Worm (Caenorhabditis elegans) whole organism, young adult: Measurements from ENCODE around the gene srx-8.

Source experiments
- B0019.2 ChIP-seq: fragments of 200-800 bp; sonication (Bioruptor generic); conservative IDR thresholded peaks from 2 replicates; pipeline ENCODE4 v1.3.6; 2022; ENCODE audit warnings: missing genetic modification reagents, missing genetic modification characterization, missing compliant biosample characterization
- B0261.1 ChIP-seq: sonication (generic microtip); optimal IDR thresholded peaks from 2 replicates; lab custom pipeline; 2016; ENCODE audit warnings: mild to moderate bottlenecking, missing genetic modification characterization, moderate library complexity, missing compliant biosample characterization
- D2030.7 ChIP-seq: fragments of 200-800 bp; sonication (Bioruptor generic); IDR thresholded peaks from 2 replicates; pipeline ENCODE4 v1.3.6; 2022; ENCODE audit warnings: missing genetic modification reagents, missing genetic modification characterization, missing compliant biosample characterization
- F33H1.4 ChIP-seq: fragments of 200-800 bp; sonication (Bioruptor generic); IDR thresholded peaks from 2 replicates; pipeline ENCODE4 v1.3.6; 2022; ENCODE audit warnings: missing genetic modification reagents, missing genetic modification characterization, missing compliant biosample characterization
- F49E8.2 ChIP-seq: sonication (generic microtip); optimal IDR thresholded peaks from 3 replicates; lab custom pipeline; 2017; ENCODE audit warnings: missing genetic modification characterization, mild to moderate bottlenecking, missing compliant biosample characterization, antibody characterized with exemption, moderate library complexity; ENCODE audit not compliant: insufficient read depth
- Y67H2A.10 ChIP-seq: fragments of 200-800 bp; sonication (Bioruptor generic); conservative IDR thresholded peaks from 2 replicates; pipeline ENCODE4 v1.3.6; 2022; ENCODE audit warnings: missing genetic modification reagents, missing genetic modification characterization, missing compliant biosample characterization
- ama-1 ChIP-seq, 3 experiments: fragments of 150-350 bp in 1 of 3; sonication (generic microtip) in 2 of 3; optimal IDR thresholded peaks; 2 replicates each; lab custom pipeline; 2014 to 2018; ENCODE audit warnings: missing biosample characterization in 2 of 3, missing genetic modification characterization in 2 of 3, missing genetic modification reagents in 2 of 3
- atf-7 ChIP-seq: sonication (generic microtip); optimal IDR thresholded peaks from 2 replicates; lab custom pipeline; 2017; ENCODE audit warnings: mild to moderate bottlenecking, missing genetic modification characterization, missing compliant biosample characterization
- attf-5 ChIP-seq: fragments of 200-800 bp; sonication (Bioruptor generic); optimal IDR thresholded peaks from 2 replicates; lab custom pipeline; 2018; ENCODE audit warnings: mild to moderate bottlenecking, missing genetic modification characterization, missing compliant biosample characterization
- attf-6 ChIP-seq: fragments of 200-800 bp; sonication (Bioruptor generic); IDR thresholded peaks from 2 replicates; pipeline ENCODE4 v1.3.6; 2022; ENCODE audit warnings: missing genetic modification reagents, missing genetic modification characterization, missing compliant biosample characterization
- cebp-1 ChIP-seq, 2 experiments: fragments of 200-800 bp in 1 of 2; sonication (Bioruptor generic) in 1 of 2; sonication (generic microtip) in 1 of 2; IDR thresholded peaks in 1 of 2; optimal IDR thresholded peaks in 1 of 2; 2 replicates each; pipeline versions ENCODE4 v1.3.6 to Lab custom; 2017 to 2022; ENCODE audit warnings: missing compliant biosample characterization in 2 of 2, missing genetic modification characterization in 2 of 2, mild to moderate bottlenecking in 1 of 2, missing genetic modification reagents in 1 of 2, moderate library complexity in 1 of 2
- ceh-79 ChIP-seq: sonication (generic microtip); optimal IDR thresholded peaks from 2 replicates; lab custom pipeline; 2017; ENCODE audit warnings: mild to moderate bottlenecking, missing genetic modification characterization, missing compliant biosample characterization
- hmg-20 ChIP-seq: fragments of 200-800 bp; sonication (Bioruptor generic); IDR thresholded peaks from 2 replicates; pipeline ENCODE4 v1.3.6; 2022; ENCODE audit warnings: missing genetic modification reagents, missing genetic modification characterization, missing compliant biosample characterization
- lag-1 ChIP-seq: fragments of 200-800 bp; sonication (Bioruptor generic); IDR thresholded peaks from 2 replicates; pipeline ENCODE4 v1.3.6; 2022; ENCODE audit warnings: missing genetic modification reagents, missing genetic modification characterization, missing compliant biosample characterization
- let-607 ChIP-seq, 2 experiments: fragments of 200-800 bp in 1 of 2; sonication (Bioruptor generic) in 1 of 2; sonication (generic microtip) in 1 of 2; optimal IDR thresholded peaks; 2 replicates each; lab custom pipeline; 2016 to 2018; ENCODE audit warnings: mild to moderate bottlenecking in 2 of 2, missing compliant biosample characterization in 2 of 2, missing genetic modification characterization in 2 of 2, moderate library complexity in 2 of 2, missing genotype in 1 of 2
- lin-40 ChIP-seq: sonication (generic microtip); optimal IDR thresholded peaks from 2 replicates; lab custom pipeline; 2016; ENCODE audit warnings: missing genetic modification characterization, mild to moderate bottlenecking, missing compliant biosample characterization, missing genotype, missing genetic modification reagents
- lsy-27 ChIP-seq: sonication (generic microtip); optimal IDR thresholded peaks from 2 replicates; lab custom pipeline; 2017; ENCODE audit warnings: missing genetic modification characterization, mild to moderate bottlenecking, missing compliant biosample characterization, antibody characterized with exemption, missing genotype, borderline replicate concordance; ENCODE audit not compliant: insufficient read depth
- nfya-1 ChIP-seq: sonication (generic microtip); optimal IDR thresholded peaks from 2 replicates; lab custom pipeline; 2017; ENCODE audit warnings: antibody characterized with exemption, missing compliant biosample characterization, missing genetic modification characterization, borderline replicate concordance; ENCODE audit not compliant: insufficient read depth
- nhr-179 ChIP-seq: sonication (generic microtip); optimal IDR thresholded peaks from 2 replicates; lab custom pipeline; 2016; ENCODE audit warnings: mild to moderate bottlenecking, missing genetic modification characterization, missing compliant biosample characterization
- nhr-80 ChIP-seq: sonication (generic microtip); optimal IDR thresholded peaks from 2 replicates; lab custom pipeline; 2016; ENCODE audit warnings: missing genetic modification characterization, missing compliant biosample characterization
- pbrm-1 ChIP-seq: fragments of 200-800 bp; sonication (Bioruptor generic); IDR thresholded peaks from 2 replicates; pipeline ENCODE4 v1.3.6; 2022; ENCODE audit warnings: missing genetic modification reagents, missing genetic modification characterization, missing compliant biosample characterization
- rec-8 ChIP-seq, 2 experiments: sonication (generic microtip); optimal IDR thresholded peaks; 2 replicates each; lab custom pipeline; 2016; ENCODE audit warnings: mild to moderate bottlenecking in 2 of 2, missing genetic modification characterization in 2 of 2, missing genetic modification reagents in 2 of 2, missing genotype in 2 of 2, missing biosample characterization in 1 of 2, missing compliant biosample characterization in 1 of 2, moderate library complexity in 1 of 2
- rpc-1 ChIP-seq, 2 experiments: fragments of 150-350 bp in 1 of 2; sonication (generic microtip) in 1 of 2; optimal IDR thresholded peaks; 2 replicates each; lab custom pipeline; 2014 to 2018; ENCODE audit warnings: missing biosample characterization in 1 of 2, missing genetic modification characterization in 1 of 2, missing genetic modification reagents in 1 of 2, missing genotype in 1 of 2
- sdz-38 ChIP-seq: sonication (generic microtip); optimal IDR thresholded peaks from 2 replicates; lab custom pipeline; 2016; ENCODE audit warnings: missing genotype, missing genetic modification characterization, missing compliant biosample characterization
- snpc-1.1 ChIP-seq: sonication (generic microtip); optimal IDR thresholded peaks from 2 replicates; lab custom pipeline; 2017; ENCODE audit warnings: missing genetic modification characterization, mild to moderate bottlenecking, missing compliant biosample characterization, antibody characterized with exemption, moderate library complexity, missing genotype, missing genetic modification reagents; ENCODE audit not compliant: insufficient read depth
- tbx-9 ChIP-seq: sonication (generic microtip); optimal IDR thresholded peaks from 2 replicates; lab custom pipeline; 2016; ENCODE audit warnings: borderline replicate concordance, missing genetic modification characterization, inconsistent platforms, missing compliant biosample characterization
- tlf-1 ChIP-seq: fragments of 200-800 bp; sonication (Bioruptor generic); optimal IDR thresholded peaks from 2 replicates; lab custom pipeline; 2018; ENCODE audit warnings: mild to moderate bottlenecking, missing genetic modification characterization, missing compliant biosample characterization
- xnd-1 ChIP-seq: sonication (generic microtip); optimal IDR thresholded peaks from 2 replicates; lab custom pipeline; 2016; ENCODE audit warnings: missing genotype, missing genetic modification reagents, missing genetic modification characterization, missing compliant biosample characterization
- zfh-2 ChIP-seq: fragments of 200-800 bp; sonication (Bioruptor generic); conservative IDR thresholded peaks from 2 replicates; pipeline ENCODE4 v1.3.6; 2022; ENCODE audit warnings: missing genetic modification reagents, missing genetic modification characterization, missing compliant biosample characterization
- zim-3 ChIP-seq: sonication (generic microtip); optimal IDR thresholded peaks from 2 replicates; lab custom pipeline; 2017; ENCODE audit warnings: mild to moderate bottlenecking, missing genetic modification characterization, moderate library complexity, missing compliant biosample characterization
- ztf-28 ChIP-seq: fragments of 200-800 bp; sonication (Bioruptor generic); IDR thresholded peaks from 2 replicates; pipeline ENCODE4 v1.3.6; 2022; ENCODE audit warnings: missing genetic modification reagents, missing genetic modification characterization, missing compliant biosample characterization

The srx-8 gene

ce11 chrV:524058-524457 lies 31.9 kb downstream of the srx-8 start, which contains the start of gene lipl-3:
TSS of gene lipl-3 (minus strand) at chrV:524218.
- peak; percentile 30 for TF ChIP-seq nhr-80
- TF ChIP-seq B0261.1 (tag; lab: Kevin White, UChicago): no peak

ce11 chrV:521517-521916 lies 34.4 kb downstream of the srx-8 start, which contains the start of gene srw-107:
TSS of gene srw-107 (minus strand) at chrV:521617.
- no peak for TF ChIP-seq attf-6
- no peak for TF ChIP-seq tlf-1 (GFP tag; lab: Kevin White, UChicago)
- TF ChIP-seq Y67H2A.10 (GFP tag; lab: Robert Waterston, UW): no peak
- TF ChIP-seq attf-5 (GFP tag; lab: Kevin White, UChicago): no peak
- no peak for TF ChIP-seq nfya-1 (tag; lab: Kevin White, UChicago)
- no peak for TF ChIP-seq zfh-2 (GFP tag; lab: Robert Waterston, UW)
- no peak for TF ChIP-seq rpc-1 (optimal IDR thresholded peaks at IDR 0.05; lab: Kevin White, UChicago)
- TF ChIP-seq rpc-1 (tag; optimal IDR thresholded peaks at IDR 0.05; lab: Kevin White, UChicago): no peak
- no peak for TF ChIP-seq lin-40
- TF ChIP-seq lag-1 (GFP tag; lab: Robert Waterston, UW): no peak
- TF ChIP-seq let-607 (tag; optimal IDR thresholded peaks at IDR 0.05; lab: Kevin White, UChicago): no peak
- TF ChIP-seq pbrm-1 (GFP tag; lab: Robert Waterston, UW): no peak
- no peak for TF ChIP-seq B0261.1 (tag; lab: Kevin White, UChicago)
- no peak for TF ChIP-seq xnd-1 (tag; lab: Kevin White, UChicago)
- TF ChIP-seq, all 124 proteins: peak for 0

ce11 chrV:519445-519844 lies 36.5 kb downstream of the srx-8 start, which contains the start of gene nhr-210:
TSS of gene nhr-210 (minus strand) at chrV:519545.
- TF ChIP-seq tbx-9 (no peak), nhr-80 (peak; percentile 44)

ce11 chrV:512420-512819 lies 43.5 kb downstream of the srx-8 start, which contains the start of gene srh-37:
TSS of gene srh-37 (minus strand) at chrV:512520.
- TF ChIP-seq snpc-1.1 (tag; lab: Kevin White, UChicago): no peak
- no peak for TF ChIP-seq hmg-20 (GFP tag; lab: Robert Waterston, UW)
- TF ChIP-seq attf-6: no peak
- no peak for TF ChIP-seq atf-7 (tag; lab: Kevin White, UChicago)
- TF ChIP-seq F33H1.4: no peak
- TF ChIP-seq ama-1 (optimal IDR thresholded peaks at IDR 0.05; lab: Kevin White, UChicago): no peak
- no peak for TF ChIP-seq ama-1 (GFP tag; optimal IDR thresholded peaks at IDR 0.05; lab: Kevin White, UChicago)
- TF ChIP-seq ceh-79 (tag; lab: Kevin White, UChicago): no peak
- TF ChIP-seq B0261.1 (tag; lab: Kevin White, UChicago): no peak
- TF ChIP-seq B0019.2 (GFP tag; lab: Robert Waterston, UW): no peak
- TF ChIP-seq cebp-1 (GFP tag; IDR thresholded peaks at IDR 0.05; lab: Robert Waterston, UW): no peak
- TF ChIP-seq cebp-1 (tag; optimal IDR thresholded peaks at IDR 0.05; lab: Kevin White, UChicago): no peak
- TF ChIP-seq nhr-179: no peak
- TF ChIP-seq sdz-38 (tag; lab: Kevin White, UChicago): no peak
- TF ChIP-seq rec-8 (tag; optimal IDR thresholded peaks at IDR 0.05; lab: Kevin White, UChicago): no peak
- TF ChIP-seq D2030.7 (GFP tag; lab: Robert Waterston, UW): no peak
- no peak for TF ChIP-seq F49E8.2
- no peak for TF ChIP-seq ztf-28 (GFP tag; lab: Robert Waterston, UW)
- TF ChIP-seq lsy-27 (tag; lab: Kevin White, UChicago): no peak
- no peak for TF ChIP-seq zim-3 (tag; lab: Kevin White, UChicago)
